Worm (Caenorhabditis elegans): ENCODE data around the gene unc-39.

Gene unc-39

DNA sequence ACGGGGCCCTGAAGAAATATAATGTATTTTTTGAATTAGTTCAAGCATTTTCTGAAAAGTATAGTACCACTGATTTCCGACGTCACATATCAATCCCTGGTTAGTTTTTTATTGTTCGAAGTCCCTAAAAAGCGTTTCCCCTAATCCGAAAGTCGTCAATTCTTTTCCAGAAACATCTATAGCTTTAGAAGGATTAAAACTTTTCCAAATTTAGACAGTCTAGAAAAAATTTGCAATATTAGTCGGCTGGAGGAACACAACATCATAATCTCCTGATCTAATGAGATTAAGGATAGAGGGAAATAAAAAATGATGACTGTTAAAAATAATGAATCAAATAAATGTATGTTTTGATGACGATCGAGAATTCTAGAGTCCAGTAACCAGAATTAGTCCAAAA, 5.2 kb downstream of the unc-39 start:
- TF ChIP-seq B0261.1 (tag; optimal IDR thresholded peaks at IDR 0.05) (no peak), nfya-2 (GFP tag; IDR thresholded peaks at IDR 0.05) (no peak), madf-6 (GFP tag; IDR thresholded peaks at IDR 0.05) (no peak), ztf-6 (GFP tag; IDR thresholded peaks at IDR 0.05) (no peak), dpff-1 (tag; optimal IDR thresholded peaks at IDR 0.05) (no peak), F55B11.4 (tag; optimal IDR thresholded peaks at IDR 0.05; ENCODE audit: borderline replicate concordance, insufficient read depth) (no peak), lin-26 (GFP tag; IDR thresholded peaks at IDR 0.05) (no peak), dpl-1 (GFP tag; optimal IDR thresholded peaks at IDR 0.05) (no peak), cebp-2 (GFP tag; IDR thresholded peaks at IDR 0.05) (no peak), gei-17 (GFP tag; optimal IDR thresholded peaks at IDR 0.05) (no peak), hlh-12 (tag; optimal IDR thresholded peaks at IDR 0.05) (no peak), dox-1 (GFP tag; IDR thresholded peaks at IDR 0.05) (no peak)

DNA sequence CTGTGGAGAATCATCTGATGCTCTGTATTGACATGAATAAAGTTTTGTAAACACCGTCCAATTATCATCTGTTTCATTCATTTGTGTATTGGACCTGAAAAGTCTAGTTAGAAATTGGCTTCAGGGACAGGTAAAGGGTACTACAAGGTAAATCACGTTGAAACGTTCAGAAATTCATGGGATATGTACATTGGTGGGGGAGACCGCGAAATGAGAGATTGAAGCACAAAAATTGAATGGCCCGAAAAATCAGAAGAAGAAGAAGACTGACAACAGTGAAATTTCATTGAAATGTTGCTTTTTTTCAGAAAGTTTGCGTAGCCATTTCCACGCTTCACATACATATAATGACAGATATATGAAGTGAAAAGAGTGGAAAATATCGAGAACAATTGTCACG, 6.1 kb downstream of the unc-39 start, which contains the start of gene npr-43:
Gene npr-43 (minus strand): TSS at position 101 of the 400 bp plus-strand sequence.
- no peak for TF ChIP-seq bed-2 (GFP tag; IDR thresholded peaks at IDR 0.05)
- no peak for TF ChIP-seq ceh-91 (GFP tag; IDR thresholded peaks at IDR 0.05)
- no peak for TF ChIP-seq nhr-90 (tag; optimal IDR thresholded peaks at IDR 0.05)
- no peak for TF ChIP-seq egrh-3 (GFP tag; IDR thresholded peaks at IDR 0.05)
- no peak for TF ChIP-seq unc-130 (GFP tag; optimal IDR thresholded peaks at IDR 0.05)
- no peak for TF ChIP-seq Y67H2A.10 (GFP tag; conservative IDR thresholded peaks at IDR 0.05)
- no peak for TF ChIP-seq C17E4.6 (GFP tag; IDR thresholded peaks at IDR 0.05)
- no peak for TF ChIP-seq egl-44 (GFP tag; IDR thresholded peaks at IDR 0.05)

ce11 chrV:14380242-14380641, 7.4 kb downstream of the unc-39 start:
- TF ChIP-seq nhr-27 (tag; optimal IDR thresholded peaks at IDR 0.05) (no peak), ztf-26 (tag; optimal IDR thresholded peaks at IDR 0.05) (no peak), attf-5 (GFP tag; optimal IDR thresholded peaks at IDR 0.05) (no peak)

ce11 chrV:14391830-14392229, 19.0 kb downstream of the unc-39 start, which contains the start of gene C15H11.10:
Gene C15H11.10, plus strand, starts transcription at chrV:14392130.
- TF ChIP-seq mxl-1 (tag; optimal IDR thresholded peaks at IDR 0.05) (no peak), hmg-1.2 (GFP tag; IDR thresholded peaks at IDR 0.05) (no peak), ama-1 (optimal IDR thresholded peaks at IDR 0.05) (no peak), ama-1 (GFP tag; optimal IDR thresholded peaks at IDR 0.05) (no peak), ZK185.1 (tag; optimal IDR thresholded peaks at IDR 0.05; ENCODE audit: poor library complexity, severe bottlenecking) (no peak), cebp-2 (GFP tag; IDR thresholded peaks at IDR 0.05) (no peak), B0336.3 (GFP tag; IDR thresholded peaks at IDR 0.05) (no peak), unc-130 (GFP tag; optimal IDR thresholded peaks at IDR 0.05) (no peak), B0019.2 (GFP tag; conservative IDR thresholded peaks at IDR 0.05) (no peak), rec-8 (tag; optimal IDR thresholded peaks at IDR 0.05) (no peak)

ce11 chrV:14393504-14393903, 20.6 kb downstream of the unc-39 start, which contains the start of gene C15H11.1:
Gene C15H11.1, plus strand, starts transcription at chrV:14393804.
- no peak for TF ChIP-seq Y95B8A.8 (GFP tag; IDR thresholded peaks at IDR 0.05)
- no peak for TF ChIP-seq ceh-79 (tag; optimal IDR thresholded peaks at IDR 0.05)
- TF ChIP-seq madf-6 (GFP tag; IDR thresholded peaks at IDR 0.05) = no peak
- TF ChIP-seq ztf-3 (GFP tag; optimal IDR thresholded peaks at IDR 0.05) = no peak
- no peak for TF ChIP-seq rpc-1 (optimal IDR thresholded peaks at IDR 0.05)
- TF ChIP-seq rpc-1 (tag; optimal IDR thresholded peaks at IDR 0.05) = no peak
- TF ChIP-seq F52B5.7 (tag; optimal IDR thresholded peaks at IDR 0.05) = no peak
- no peak for TF ChIP-seq pbrm-1 (GFP tag; IDR thresholded peaks at IDR 0.05)
- TF ChIP-seq attf-6 (GFP tag; IDR thresholded peaks at IDR 0.05) = no peak
- no peak for TF ChIP-seq aptf-3 (GFP tag; IDR thresholded peaks at IDR 0.05)
- no peak for TF ChIP-seq Y67H2A.10 (GFP tag; conservative IDR thresholded peaks at IDR 0.05)
- no peak for TF ChIP-seq snpc-4 (GFP tag; optimal IDR thresholded peaks at IDR 0.05)
- TF ChIP-seq snpc-4 (tag; optimal IDR thresholded peaks at IDR 0.05) = no peak
- no peak for TF ChIP-seq C06A6.2 (GFP tag; conservative IDR thresholded peaks at IDR 0.05)
- no peak for TF ChIP-seq ceh-91 (GFP tag; IDR thresholded peaks at IDR 0.05)
- no peak for TF ChIP-seq lin-35 (GFP tag; optimal IDR thresholded peaks at IDR 0.05)
- no peak for TF ChIP-seq atf-7 (tag; optimal IDR thresholded peaks at IDR 0.05)
- no peak for TF ChIP-seq die-1 (tag; optimal IDR thresholded peaks at IDR 0.05)
- no peak for TF ChIP-seq dox-1 (GFP tag; IDR thresholded peaks at IDR 0.05)

Data from whole organism, young adult.